Fruit fly (Drosophila melanogaster) whole organism, wandering third instar larva: ENCODE measurements around the gene FASN2.

ENCODE experiments used
- Abd-B ChIP-seq: fragments of >200 bp; optimal IDR thresholded peaks from 2 replicates; lab custom pipeline; 2017; ENCODE audit warnings: missing biosample characterization, missing genetic modification characterization
- CG32264 ChIP-seq: fragments of 200-800 bp; sonication (Bioruptor generic); optimal IDR thresholded peaks from 2 replicates; lab custom pipeline; 2016; ENCODE audit warnings: missing biosample characterization, missing genetic modification characterization
- brk ChIP-seq: fragments of 200-800 bp; sonication (Bioruptor generic); optimal IDR thresholded peaks from 2 replicates; lab custom pipeline; 2016; ENCODE audit warnings: missing biosample characterization, mild to moderate bottlenecking, missing genetic modification characterization
- h ChIP-seq: fragments of 200-800 bp; sonication (Bioruptor generic); optimal IDR thresholded peaks from 3 replicates; lab custom pipeline; 2016; ENCODE audit warnings: missing biosample characterization, mild to moderate bottlenecking, missing genetic modification characterization
- lola ChIP-seq: fragments of >200 bp; optimal IDR thresholded peaks from 2 replicates; lab custom pipeline; 2017; ENCODE audit warnings: missing biosample characterization, missing genetic modification characterization
- usp ChIP-seq: fragments of >200 bp; optimal IDR thresholded peaks from 2 replicates; lab custom pipeline; 2017; ENCODE audit warnings: missing biosample characterization, missing genetic modification characterization

- no peak for TF ChIP-seq CG32264 (GFP tag; lab: Kevin White, UChicago)
- TF ChIP-seq lola = no peak
- TF ChIP-seq Abd-B (GFP tag; lab: Kevin White, UChicago) = no peak
- TF ChIP-seq h = no peak
- no peak for TF ChIP-seq brk (GFP tag; lab: Kevin White, UChicago)
- no peak for TF ChIP-seq usp
These were observed 41.8 kb upstream of the FASN2 start for dm6 chr2L:3001953-3002352.
